Worm (Caenorhabditis elegans) whole organism, L1 larva: ENCODE measurements around the gene nifk-1.

Experiments
- C04F5.9 ChIP-seq: sonication (generic microtip); optimal IDR thresholded peaks from 2 replicates; lab custom pipeline; 2016; ENCODE audit warnings: missing genetic modification characterization, missing compliant biosample characterization
- C16A3.4 ChIP-seq: fragments of 150-350 bp; optimal IDR thresholded peaks from 2 replicates; lab custom pipeline; 2014; ENCODE audit warnings: missing biosample characterization, missing genetic modification characterization
- F16B12.6 ChIP-seq: fragments of 150-350 bp; optimal IDR thresholded peaks from 2 replicates; lab custom pipeline; 2014; ENCODE audit warnings: missing biosample characterization, missing genetic modification characterization
- alr-1 ChIP-seq: fragments of 200-800 bp; sonication (Bioruptor generic); optimal IDR thresholded peaks from 2 replicates; lab custom pipeline; 2018; ENCODE audit warnings: borderline replicate concordance, mild to moderate bottlenecking, missing genetic modification characterization, missing compliant biosample characterization
- ama-1 ChIP-seq: fragments of 150-350 bp; optimal IDR thresholded peaks from 2 replicates; lab custom pipeline; 2014
- ceh-8 ChIP-seq: fragments of 200-800 bp; sonication (Bioruptor generic); optimal IDR thresholded peaks from 2 replicates; lab custom pipeline; 2018; ENCODE audit warnings: mild to moderate bottlenecking, missing genetic modification characterization, moderate library complexity, missing compliant biosample characterization
- ceh-82 ChIP-seq, 3 experiments: fragments of 150-350 bp in 1 of 3; sonication (generic microtip) in 2 of 3; optimal IDR thresholded peaks; 2 replicates each; lab custom pipeline; 2014 to 2017; ENCODE audit warnings: missing biosample characterization in 3 of 3, missing genetic modification characterization in 3 of 3
- ceh-90 ChIP-seq: sonication (generic microtip); optimal IDR thresholded peaks from 2 replicates; lab custom pipeline; 2016; ENCODE audit warnings: missing genetic modification characterization, missing compliant biosample characterization
- efl-1 ChIP-seq, 4 experiments: fragments of 150-350 bp; optimal IDR thresholded peaks in 3 of 4; peaks in 1 of 4; 1 replicate in 1 of 4; 2 replicates in 3 of 4; lab custom pipeline; 2014; ENCODE audit warnings: missing biosample characterization in 2 of 4, missing genetic modification characterization in 2 of 4, missing genetic modification reagents in 2 of 4
- efl-3 ChIP-seq: fragments of 200-800 bp; sonication (Bioruptor generic); optimal IDR thresholded peaks from 2 replicates; lab custom pipeline; 2018; ENCODE audit warnings: mild to moderate bottlenecking, missing genetic modification characterization, missing compliant biosample characterization
- egl-13 ChIP-seq: sonication (generic microtip); optimal IDR thresholded peaks from 2 replicates; lab custom pipeline; 2016; ENCODE audit warnings: missing genotype, missing genetic modification reagents, missing genetic modification characterization, missing compliant biosample characterization
- egl-27 ChIP-seq, 2 experiments: fragments of 150-350 bp in 1 of 2; sonication (generic microtip); optimal IDR thresholded peaks; 3 replicates each; lab custom pipeline; 2017 to 2018; ENCODE audit warnings: missing biosample characterization in 2 of 2, missing genetic modification characterization in 2 of 2, missing genetic modification reagents in 2 of 2
- elt-2 ChIP-seq: sonication (generic microtip); optimal IDR thresholded peaks from 2 replicates; lab custom pipeline; 2016; ENCODE audit warnings: missing genetic modification characterization, mild to moderate bottlenecking, inconsistent platforms, missing compliant biosample characterization, missing genetic modification reagents
- ets-5 ChIP-seq: fragments of 200-800 bp; sonication (Bioruptor generic); IDR thresholded peaks from 2 replicates; pipeline ENCODE4 v1.3.6; 2022; ENCODE audit warnings: missing genetic modification characterization, missing compliant biosample characterization
- fkh-10 ChIP-seq: sonication (generic microtip); optimal IDR thresholded peaks from 2 replicates; lab custom pipeline; 2017; ENCODE audit warnings: missing biosample characterization, missing genetic modification reagents, missing genetic modification characterization
- fos-1 ChIP-seq: fragments of 150-350 bp; optimal IDR thresholded peaks from 2 replicates; lab custom pipeline; 2014; ENCODE audit warnings: missing biosample characterization, missing genetic modification characterization
- grh-1 ChIP-seq: fragments of 200-800 bp; sonication (Bioruptor generic); IDR thresholded peaks from 2 replicates; pipeline ENCODE4 v1.3.6; 2022; ENCODE audit warnings: missing genetic modification reagents, missing genetic modification characterization, missing compliant biosample characterization
- hlh-17 ChIP-seq: fragments of 200-800 bp; sonication (Bioruptor generic); optimal IDR thresholded peaks from 2 replicates; lab custom pipeline; 2018; ENCODE audit warnings: missing genetic modification characterization, mild to moderate bottlenecking, missing compliant biosample characterization, moderate library complexity, borderline replicate concordance
- hlh-4 ChIP-seq: sonication (generic microtip); optimal IDR thresholded peaks from 2 replicates; lab custom pipeline; 2016; ENCODE audit warnings: mild to moderate bottlenecking, missing genetic modification characterization, missing compliant biosample characterization
- irx-1 ChIP-seq: sonication (generic microtip); optimal IDR thresholded peaks from 2 replicates; lab custom pipeline; 2016; ENCODE audit warnings: missing genetic modification characterization, missing compliant biosample characterization
- jun-1 ChIP-seq: fragments of 150-350 bp; optimal IDR thresholded peaks from 2 replicates; lab custom pipeline; 2014; ENCODE audit warnings: missing biosample characterization, missing genetic modification reagents, missing genetic modification characterization
- lin-14 ChIP-seq: fragments of 200-800 bp; sonication (Bioruptor generic); optimal IDR thresholded peaks from 2 replicates; lab custom pipeline; 2018; ENCODE audit warnings: mild to moderate bottlenecking, missing genetic modification characterization, moderate library complexity, missing compliant biosample characterization
- lin-15B ChIP-seq: fragments of 150-350 bp; sonication (generic microtip); optimal IDR thresholded peaks from 3 replicates; lab custom pipeline; 2014; ENCODE audit warnings: missing biosample characterization, missing genetic modification characterization
- lin-35 ChIP-seq, 2 experiments: fragments of 150-350 bp; optimal IDR thresholded peaks; 2 replicates each; lab custom pipeline; 2014; ENCODE audit warnings: missing biosample characterization in 2 of 2, missing genetic modification characterization in 2 of 2, missing genetic modification reagents in 2 of 2
- lin-39 ChIP-seq: fragments of 150-350 bp; optimal IDR thresholded peaks from 2 replicates; lab custom pipeline; 2014; ENCODE audit warnings: missing biosample characterization, missing genetic modification reagents, missing genetic modification characterization
- lsy-2 ChIP-seq, 2 experiments: fragments of 150-350 bp; optimal IDR thresholded peaks; 2 replicates each; lab custom pipeline; 2014; ENCODE audit warnings: missing biosample characterization in 2 of 2, missing genetic modification characterization in 2 of 2
- mab-9 ChIP-seq: fragments of 200-800 bp; sonication (Bioruptor generic); IDR thresholded peaks from 2 replicates; pipeline ENCODE4 v1.3.6; 2022; ENCODE audit warnings: missing genetic modification reagents, missing genetic modification characterization, missing compliant biosample characterization
- mdl-1 ChIP-seq, 2 experiments: fragments of 150-350 bp; optimal IDR thresholded peaks; 2 replicates each; lab custom pipeline; 2014 to 2017; ENCODE audit warnings: missing biosample characterization in 2 of 2, missing genetic modification characterization in 2 of 2, inconsistent platforms in 1 of 2
- mef-2 ChIP-seq: fragments of 150-350 bp; optimal IDR thresholded peaks from 2 replicates; lab custom pipeline; 2014; ENCODE audit warnings: missing biosample characterization, missing genetic modification characterization
- mep-1 ChIP-seq: fragments of 150-350 bp; optimal IDR thresholded peaks from 2 replicates; lab custom pipeline; 2014; ENCODE audit warnings: missing biosample characterization, missing genetic modification characterization
- nhr-20 ChIP-seq: sonication (generic microtip); optimal IDR thresholded peaks from 2 replicates; lab custom pipeline; 2016; ENCODE audit warnings: mild to moderate bottlenecking, missing genetic modification characterization, missing compliant biosample characterization
- nhr-237 ChIP-seq: fragments of 150-350 bp; optimal IDR thresholded peaks from 2 replicates; lab custom pipeline; 2014; ENCODE audit warnings: missing biosample characterization, missing genetic modification characterization
- nhr-47 ChIP-seq: sonication (generic microtip); optimal IDR thresholded peaks from 2 replicates; lab custom pipeline; 2016; ENCODE audit warnings: mild to moderate bottlenecking, missing genetic modification characterization, moderate library complexity, missing compliant biosample characterization
- nhr-71 ChIP-seq: sonication (generic microtip); optimal IDR thresholded peaks from 2 replicates; lab custom pipeline; 2016; ENCODE audit warnings: mild to moderate bottlenecking, missing genetic modification characterization, moderate library complexity, missing compliant biosample characterization
- nhr-77 ChIP-seq: fragments of 150-350 bp; optimal IDR thresholded peaks from 2 replicates; lab custom pipeline; 2014; ENCODE audit warnings: missing biosample characterization, missing genetic modification characterization
- nhr-84 ChIP-seq: sonication (generic microtip); optimal IDR thresholded peaks from 2 replicates; lab custom pipeline; 2017; ENCODE audit warnings: missing biosample characterization, missing genetic modification characterization
- pag-3 ChIP-seq: sonication (generic microtip); optimal IDR thresholded peaks from 2 replicates; lab custom pipeline; 2017; ENCODE audit warnings: missing genetic modification characterization, mild to moderate bottlenecking, missing compliant biosample characterization, antibody characterized with exemption, borderline replicate concordance; ENCODE audit not compliant: insufficient read depth
- pax-3 ChIP-seq: fragments of 200-800 bp; sonication (Bioruptor generic); optimal IDR thresholded peaks from 2 replicates; lab custom pipeline; 2018; ENCODE audit warnings: mild to moderate bottlenecking, missing genetic modification characterization, moderate library complexity, missing compliant biosample characterization
- pqm-1 ChIP-seq: sonication (generic microtip); optimal IDR thresholded peaks from 3 replicates; lab custom pipeline; 2017; ENCODE audit warnings: missing biosample characterization, missing genetic modification characterization
- rnt-1 ChIP-seq: sonication (generic microtip); optimal IDR thresholded peaks from 2 replicates; lab custom pipeline; 2016; ENCODE audit warnings: mild to moderate bottlenecking, missing genetic modification characterization, moderate library complexity, missing compliant biosample characterization
- skn-1 ChIP-seq: fragments of 150-350 bp; optimal IDR thresholded peaks from 2 replicates; lab custom pipeline; 2014; ENCODE audit warnings: missing biosample characterization, missing genetic modification characterization
- snpc-4 ChIP-seq: fragments of 150-350 bp; optimal IDR thresholded peaks from 2 replicates; lab custom pipeline; 2014; ENCODE audit warnings: missing biosample characterization, missing genetic modification characterization
- snu-23 ChIP-seq: sonication (generic microtip); optimal IDR thresholded peaks from 2 replicates; lab custom pipeline; 2016; ENCODE audit warnings: missing genetic modification characterization, missing compliant biosample characterization
- sox-4 ChIP-seq: sonication (generic microtip); optimal IDR thresholded peaks from 2 replicates; lab custom pipeline; 2016; ENCODE audit warnings: missing genetic modification characterization, missing compliant biosample characterization
- sptf-1 ChIP-seq: fragments of 150-350 bp; optimal IDR thresholded peaks from 2 replicates; lab custom pipeline; 2014; ENCODE audit warnings: missing biosample characterization, missing genetic modification characterization
- sup-37 ChIP-seq: fragments of 200-800 bp; sonication (Bioruptor generic); optimal IDR thresholded peaks from 2 replicates; lab custom pipeline; 2018; ENCODE audit warnings: mild to moderate bottlenecking, missing genetic modification characterization, missing compliant biosample characterization
- swsn-7 ChIP-seq: sonication (generic microtip); optimal IDR thresholded peaks from 2 replicates; lab custom pipeline; 2016; ENCODE audit warnings: missing genetic modification characterization, missing compliant biosample characterization
- unc-130 ChIP-seq: fragments of 150-350 bp; optimal IDR thresholded peaks from 2 replicates; lab custom pipeline; 2017; ENCODE audit warnings: missing biosample characterization, missing genetic modification characterization, inconsistent platforms
- unc-86 ChIP-seq: sonication (generic microtip); optimal IDR thresholded peaks from 2 replicates; lab custom pipeline; 2016; ENCODE audit warnings: missing genetic modification characterization, missing compliant biosample characterization
- ztf-11 ChIP-seq, 2 experiments: sonication (generic microtip); optimal IDR thresholded peaks; 2 replicates each; lab custom pipeline; 2016 to 2017; ENCODE audit warnings: missing genetic modification characterization in 2 of 2, missing biosample characterization in 1 of 2, missing compliant biosample characterization in 1 of 2

Gene nifk-1

DNA sequence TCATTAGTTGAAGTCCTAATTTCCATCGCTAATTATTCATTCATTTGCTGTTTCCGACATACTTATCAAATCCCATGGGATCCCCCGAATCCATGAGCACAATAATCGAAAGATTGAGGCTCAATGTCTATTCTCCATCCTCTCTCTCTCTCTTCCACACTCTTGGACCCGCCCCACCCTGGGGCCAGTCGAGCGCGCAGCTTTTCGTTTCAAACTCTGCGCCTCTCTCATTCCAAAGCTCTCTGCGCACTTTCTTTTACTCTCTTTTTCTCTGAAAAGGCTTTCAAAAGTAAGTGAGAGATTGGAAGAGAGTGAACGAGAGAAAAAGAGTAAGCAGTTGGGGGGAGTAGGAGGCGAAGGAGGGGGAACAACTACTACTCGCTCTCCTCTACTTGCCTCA is 28.6 kb upstream of the nifk-1 start, which contains the start of gene acy-1 (continued):
- TF ChIP-seq grh-1: no peak
- no peak for TF ChIP-seq ceh-90 (tag; lab: Kevin White, UChicago)
- TF ChIP-seq irx-1 (tag; lab: Kevin White, UChicago): peak; percentile 26
- TF ChIP-seq sup-37 (GFP tag; lab: Kevin White, UChicago): no peak
- TF ChIP-seq egl-27 (tag; optimal IDR thresholded peaks at IDR 0.05; lab: Kevin White, UChicago): peak in 1 of 2 experiments; percentile 40
- TF ChIP-seq sox-4 (tag; lab: Kevin White, UChicago): peak; percentile 20
- peak; percentile 84 for TF ChIP-seq swsn-7 (tag; lab: Kevin White, UChicago)
- no peak for TF ChIP-seq hlh-17 (GFP tag; lab: Kevin White, UChicago)
- TF ChIP-seq pqm-1 (tag; lab: Kevin White, UChicago): no peak
- peak; percentile 25 for TF ChIP-seq F16B12.6 (tag; lab: Kevin White, UChicago)
- TF ChIP-seq snu-23 (GFP tag; lab: Kevin White, UChicago): peak; percentile 79
- peak; percentile 82 to 88 for TF ChIP-seq lsy-2 (tag; optimal IDR thresholded peaks at IDR 0.05; lab: Kevin White, UChicago)
- TF ChIP-seq snpc-4 (tag; lab: Kevin White, UChicago): peak; percentile 43
- peak; percentile 69 for TF ChIP-seq nhr-77 (tag; lab: Kevin White, UChicago)
- TF ChIP-seq mef-2 (tag; lab: Kevin White, UChicago): no peak
- peak; percentile 85 to 88 for TF ChIP-seq efl-1 (optimal IDR thresholded peaks at IDR 0.05; lab: Kevin White, UChicago)
- TF ChIP-seq efl-1 (GFP tag; optimal IDR thresholded peaks at IDR 0.05 in 1 of 2; lab: Kevin White, UChicago): peak; percentile 76 to 95
- no peak for TF ChIP-seq hlh-4 (tag; lab: Kevin White, UChicago)
- TF ChIP-seq lin-39: peak; percentile 46
- peak; percentile 35 for TF ChIP-seq C16A3.4 (tag; lab: Kevin White, UChicago)
- TF ChIP-seq nhr-47 (tag; lab: Kevin White, UChicago): peak; percentile 79
- TF ChIP-seq alr-1 (tag; lab: Kevin White, UChicago): no peak
- no peak for TF ChIP-seq sptf-1 (tag; lab: Kevin White, UChicago)
- TF ChIP-seq pag-3 (tag; lab: Kevin White, UChicago): no peak
- peak; percentile 79 for TF ChIP-seq mep-1 (tag; lab: Kevin White, UChicago)
- no peak for TF ChIP-seq nhr-84
- no peak for TF ChIP-seq efl-3 (GFP tag; lab: Kevin White, UChicago)
- TF ChIP-seq ceh-8 (GFP tag; lab: Kevin White, UChicago): peak; percentile 62
- no peak for TF ChIP-seq ama-1 (lab: Kevin White, UChicago)
- peak; percentile 31 for TF ChIP-seq C04F5.9
- peak; percentile 80 for TF ChIP-seq unc-86 (tag; lab: Kevin White, UChicago)
- TF ChIP-seq lin-35 (GFP tag; optimal IDR thresholded peaks at IDR 0.05; lab: Kevin White, UChicago): peak; percentile 50 to 76
- peak; percentile 58 for TF ChIP-seq nhr-20 (tag; lab: Kevin White, UChicago)
- TF ChIP-seq nhr-71 (tag; lab: Kevin White, UChicago): peak; percentile 91
- peak; percentile 49 for TF ChIP-seq pax-3 (tag; lab: Kevin White, UChicago)
- peak; percentile 27; the same call in 1 of the 2 replicates for TF ChIP-seq mab-9 (GFP tag; lab: Robert Waterston, UW)
- TF ChIP-seq lin-14 (GFP tag; lab: Kevin White, UChicago): peak; percentile 97
- TF ChIP-seq ztf-11 (tag; optimal IDR thresholded peaks at IDR 0.05; lab: Kevin White, UChicago): peak in 1 of 2 experiments; percentile 13
- TF ChIP-seq nhr-237 (tag; lab: Kevin White, UChicago): peak; percentile 46
- TF ChIP-seq mdl-1 (tag; optimal IDR thresholded peaks at IDR 0.05; lab: Kevin White, UChicago): peak in 1 of 2 experiments; percentile 2
- TF ChIP-seq skn-1 (tag; lab: Kevin White, UChicago): peak; percentile 75
- TF ChIP-seq fos-1 (tag; lab: Kevin White, UChicago): peak; percentile 62
- TF ChIP-seq lin-15B (tag; lab: Kevin White, UChicago): peak; percentile 48
- peak; percentile 87 for TF ChIP-seq rnt-1 (tag; lab: Kevin White, UChicago)
- peak; percentile 60 to 86 (median 68) for TF ChIP-seq ceh-82 (tag; optimal IDR thresholded peaks at IDR 0.05; lab: Kevin White, UChicago)
- no peak for TF ChIP-seq elt-2 (tag; lab: Kevin White, UChicago)
- TF ChIP-seq jun-1 (tag; lab: Kevin White, UChicago): peak; percentile 59
- peak; percentile 47 for TF ChIP-seq egl-13 (tag; lab: Kevin White, UChicago)
- peak; percentile 81 for TF ChIP-seq fkh-10 (GFP tag; lab: Kevin White, UChicago)
- TF ChIP-seq unc-130 (tag; lab: Kevin White, UChicago): peak; percentile 34
- no peak for TF ChIP-seq ets-5
